Fruit fly (Drosophila melanogaster) whole organism, embryonic: ENCODE data around the gene rgn.

Experiments
- Ada2b ChIP-seq: fragments of 200-800 bp; sonication (Bioruptor generic); IDR thresholded peaks from 2 replicates; pipeline ENCODE4 v1.3.6; 2022; ENCODE audit warnings: missing biosample characterization, missing genetic modification characterization
- Adf1 ChIP-seq: fragments of 200-800 bp; sonication (Bioruptor generic); IDR thresholded peaks from 2 replicates; pipeline ENCODE4 v1.3.6; 2022; ENCODE audit warnings: missing biosample characterization, missing genetic modification characterization
- B-H1 ChIP-seq: fragments of 200-800 bp; sonication (Bioruptor generic); IDR thresholded peaks from 3 replicates; pipeline ENCODE4 v1.3.6; 2022; ENCODE audit warnings: missing biosample characterization, missing genetic modification characterization
- BEAF-32 ChIP-seq: fragments of 200-800 bp; sonication (Bioruptor generic); optimal IDR thresholded peaks from 3 replicates; lab custom pipeline; 2017; ENCODE audit warnings: missing biosample characterization, missing genetic modification characterization, mild to moderate bottlenecking, moderate library complexity, missing genetic modification reagents
- Bgb ChIP-seq: fragments of 200-800 bp; sonication (Bioruptor generic); IDR thresholded peaks from 2 replicates; pipeline ENCODE4 v1.3.6; 2022; ENCODE audit warnings: missing biosample characterization, missing genetic modification characterization; ENCODE audit not compliant: partially characterized antibody
- CG10209 ChIP-seq: fragments of 200-800 bp; sonication (Bioruptor generic); optimal IDR thresholded peaks from 3 replicates; lab custom pipeline; 2017; ENCODE audit warnings: missing biosample characterization, mild to moderate bottlenecking, missing genetic modification characterization, missing genetic modification reagents
- CG11093 ChIP-seq: fragments of 200-800 bp; sonication (Bioruptor generic); IDR thresholded peaks from 3 replicates; pipeline ENCODE4 v1.3.6; 2022; ENCODE audit warnings: missing biosample characterization, missing genetic modification characterization
- CG12071 ChIP-seq: fragments of 200-800 bp; sonication (Bioruptor generic); optimal IDR thresholded peaks from 3 replicates; lab custom pipeline; 2018; ENCODE audit warnings: missing biosample characterization, mild to moderate bottlenecking, missing genetic modification characterization
- CG12104 ChIP-seq: fragments of 200-800 bp; sonication (Bioruptor generic); optimal IDR thresholded peaks from 3 replicates; lab custom pipeline; 2016; ENCODE audit warnings: missing biosample characterization, missing genetic modification characterization
- CG12155 ChIP-seq: fragments of 200-800 bp; sonication (Bioruptor generic); optimal IDR thresholded peaks from 3 replicates; lab custom pipeline; 2016; ENCODE audit warnings: missing biosample characterization, missing genetic modification characterization
- CG15011 ChIP-seq: fragments of 200-800 bp; sonication (Bioruptor generic); optimal IDR thresholded peaks from 3 replicates; lab custom pipeline; 2018; ENCODE audit warnings: missing biosample characterization, mild to moderate bottlenecking, missing genetic modification characterization
- CG15269 ChIP-seq: fragments of 200-800 bp; sonication (Bioruptor generic); optimal IDR thresholded peaks from 2 replicates; lab custom pipeline; 2018; ENCODE audit warnings: missing biosample characterization, mild to moderate bottlenecking, missing genetic modification characterization, moderate library complexity
- CG15479 ChIP-seq: fragments of 200-800 bp; sonication (Bioruptor generic); optimal IDR thresholded peaks from 3 replicates; lab custom pipeline; 2019; ENCODE audit warnings: missing biosample characterization, mild to moderate bottlenecking, missing genetic modification characterization, moderate library complexity
- CG1603 ChIP-seq: fragments of 200-800 bp; sonication (Bioruptor generic); optimal IDR thresholded peaks from 2 replicates; lab custom pipeline; 2019; ENCODE audit warnings: missing biosample characterization, mild to moderate bottlenecking, missing genetic modification characterization, moderate library complexity
- CG17186 ChIP-seq: fragments of 200-800 bp; sonication (Bioruptor generic); optimal IDR thresholded peaks from 3 replicates; lab custom pipeline; 2017; ENCODE audit warnings: missing biosample characterization, missing genetic modification reagents, missing genetic modification characterization
- CG17385 ChIP-seq: fragments of 200-800 bp; sonication (Bioruptor generic); optimal IDR thresholded peaks from 3 replicates; lab custom pipeline; 2018; ENCODE audit warnings: missing biosample characterization, mild to moderate bottlenecking, missing genetic modification characterization
- CG2116 ChIP-seq: fragments of 200-800 bp; sonication (Bioruptor generic); optimal IDR thresholded peaks from 3 replicates; lab custom pipeline; 2018; ENCODE audit warnings: missing biosample characterization, mild to moderate bottlenecking, missing genetic modification characterization
- CG2712 ChIP-seq: fragments of 200-800 bp; optimal IDR thresholded peaks from 3 replicates; lab custom pipeline; 2019; ENCODE audit warnings: missing biosample characterization, mild to moderate bottlenecking, missing genetic modification characterization, moderate library complexity
- CG43689 ChIP-seq: fragments of 200-800 bp; sonication (Bioruptor generic); IDR thresholded peaks from 2 replicates; pipeline ENCODE4 v1.3.6; 2022; ENCODE audit warnings: missing biosample characterization, missing genetic modification characterization
- CG4404 ChIP-seq: fragments of 200-800 bp; sonication (Bioruptor generic); IDR thresholded peaks from 2 replicates; pipeline ENCODE4 v1.3.6; 2022; ENCODE audit warnings: missing biosample characterization, missing genetic modification characterization
- CG5180 ChIP-seq: fragments of 200-800 bp; sonication (Bioruptor generic); optimal IDR thresholded peaks from 3 replicates; lab custom pipeline; 2017; ENCODE audit warnings: missing biosample characterization, missing genetic modification characterization, mild to moderate bottlenecking, moderate library complexity, missing genetic modification reagents
- CG6654 ChIP-seq: fragments of 200-800 bp; sonication (Bioruptor generic); optimal IDR thresholded peaks from 2 replicates; lab custom pipeline; 2017; ENCODE audit warnings: missing biosample characterization, mild to moderate bottlenecking, missing genetic modification characterization
- CG7745 ChIP-seq: fragments of 200-800 bp; sonication (Bioruptor generic); optimal IDR thresholded peaks from 2 replicates; lab custom pipeline; 2018; ENCODE audit warnings: missing biosample characterization, mild to moderate bottlenecking, missing genetic modification characterization, moderate library complexity
- CG8089 ChIP-seq: fragments of 200-800 bp; sonication (Bioruptor generic); optimal IDR thresholded peaks from 3 replicates; lab custom pipeline; 2016; ENCODE audit warnings: missing biosample characterization, missing genetic modification characterization
- CG9609 ChIP-seq: fragments of 200-800 bp; sonication (Bioruptor generic); optimal IDR thresholded peaks from 3 replicates; lab custom pipeline; 2016; ENCODE audit warnings: missing biosample characterization, missing genetic modification characterization
- CG9727 ChIP-seq: fragments of 200-800 bp; sonication (Bioruptor generic); optimal IDR thresholded peaks from 3 replicates; lab custom pipeline; 2017; ENCODE audit warnings: missing biosample characterization, mild to moderate bottlenecking, missing genetic modification characterization
- CG9797 ChIP-seq: fragments of 200-800 bp; sonication (Bioruptor generic); optimal IDR thresholded peaks from 3 replicates; lab custom pipeline; 2018; ENCODE audit warnings: missing biosample characterization, mild to moderate bottlenecking, missing genetic modification characterization
- CoRest ChIP-seq: fragments of 200-800 bp; sonication (Bioruptor generic); optimal IDR thresholded peaks from 3 replicates; lab custom pipeline; 2018; ENCODE audit warnings: missing biosample characterization, mild to moderate bottlenecking, missing genetic modification characterization, moderate library complexity
- Gug ChIP-seq: fragments of 200-800 bp; sonication (Bioruptor generic); IDR thresholded peaks from 4 replicates; pipeline ENCODE4 v1.3.6; 2022; ENCODE audit warnings: missing biosample characterization, missing genetic modification characterization
- HmgZ ChIP-seq: fragments of 200-800 bp; sonication (Bioruptor generic); optimal IDR thresholded peaks from 2 replicates; lab custom pipeline; 2018; ENCODE audit warnings: missing biosample characterization, mild to moderate bottlenecking, missing genetic modification characterization
- Hr78 ChIP-seq, 2 experiments: fragments of 200-800 bp in 1 of 2; fragments of >200 bp in 1 of 2; sonication (Bioruptor generic) in 1 of 2; optimal IDR thresholded peaks; 2 replicates each; lab custom pipeline; 2017 to 2019; ENCODE audit warnings: missing biosample characterization in 2 of 2, missing genetic modification characterization in 2 of 2, mild to moderate bottlenecking in 1 of 2, moderate library complexity in 1 of 2
- MBD-R2 ChIP-seq: fragments of 200-800 bp; sonication (Bioruptor generic); IDR thresholded peaks from 2 replicates; pipeline ENCODE4 v1.3.6; 2022; ENCODE audit warnings: missing biosample characterization, missing genetic modification characterization
- Mrtf ChIP-seq: fragments of 200-800 bp; sonication (Bioruptor generic); IDR thresholded peaks from 3 replicates; pipeline ENCODE4 v1.3.6; 2022; ENCODE audit warnings: missing biosample characterization, missing genetic modification characterization
- Oli ChIP-seq: fragments of 200-800 bp; sonication (Bioruptor generic); optimal IDR thresholded peaks from 2 replicates; lab custom pipeline; 2018; ENCODE audit warnings: missing biosample characterization, mild to moderate bottlenecking, missing genetic modification characterization, moderate library complexity
- YL-1 ChIP-seq: fragments of 200-800 bp; sonication (Bioruptor generic); optimal IDR thresholded peaks from 3 replicates; lab custom pipeline; 2017; ENCODE audit warnings: missing biosample characterization, mild to moderate bottlenecking, missing genetic modification characterization
- ase ChIP-seq: fragments of 200-800 bp; sonication (Bioruptor generic); IDR thresholded peaks from 3 replicates; pipeline ENCODE4 v1.3.6; 2022; ENCODE audit warnings: missing biosample characterization, missing genetic modification characterization
- da ChIP-seq: fragments of 200-800 bp; sonication (Bioruptor generic); optimal IDR thresholded peaks from 2 replicates; lab custom pipeline; 2016; ENCODE audit warnings: missing biosample characterization, missing genetic modification characterization
- eyg ChIP-seq: fragments of 200-800 bp; sonication (Bioruptor generic); optimal IDR thresholded peaks from 3 replicates; lab custom pipeline; 2016; ENCODE audit warnings: missing biosample characterization, missing genetic modification characterization
- ftz-f1 ChIP-seq: fragments of 200-800 bp; sonication (Bioruptor generic); optimal IDR thresholded peaks from 2 replicates; lab custom pipeline; 2016; ENCODE audit warnings: missing biosample characterization, missing genetic modification characterization
- gem ChIP-seq: fragments of 200-800 bp; sonication (Bioruptor generic); optimal IDR thresholded peaks from 2 replicates; lab custom pipeline; 2019; ENCODE audit warnings: missing biosample characterization, mild to moderate bottlenecking, missing genetic modification characterization, moderate library complexity
- mam ChIP-seq: fragments of 200-800 bp; sonication (Bioruptor generic); optimal IDR thresholded peaks from 3 replicates; lab custom pipeline; 2016; ENCODE audit warnings: missing biosample characterization, missing genetic modification characterization
- oc ChIP-seq: fragments of 200-800 bp; sonication (Bioruptor generic); optimal IDR thresholded peaks from 2 replicates; lab custom pipeline; 2018; ENCODE audit warnings: missing biosample characterization, mild to moderate bottlenecking, missing genetic modification characterization, moderate library complexity
- ranshi ChIP-seq: fragments of 200-800 bp; sonication (Bioruptor generic); IDR thresholded peaks from 2 replicates; pipeline ENCODE4 v1.3.6; 2022; ENCODE audit warnings: missing biosample characterization, missing genetic modification characterization
- sens ChIP-seq: fragments of 200-800 bp; sonication (Bioruptor generic); peaks from one replicate; lab custom pipeline; 2016; ENCODE audit warnings: missing biosample characterization, missing genetic modification characterization
- sna ChIP-seq: fragments of 200-800 bp; sonication (Bioruptor generic); IDR thresholded peaks from 2 replicates; pipeline ENCODE4 v1.3.6; 2022; ENCODE audit warnings: missing biosample characterization, missing genetic modification characterization; ENCODE audit not compliant: partially characterized antibody
- sr ChIP-seq: fragments of 200-800 bp; sonication (Bioruptor generic); IDR thresholded peaks from 3 replicates; pipeline ENCODE4 v1.3.6; 2022; ENCODE audit warnings: missing biosample characterization, missing genetic modification characterization
- tll ChIP-seq, 2 experiments: fragments of 200-800 bp in 1 of 2; fragments of >200 bp in 1 of 2; sonication (Bioruptor generic) in 1 of 2; optimal IDR thresholded peaks; 2 replicates each; lab custom pipeline; 2017 to 2019; ENCODE audit warnings: missing biosample characterization in 2 of 2, missing genetic modification characterization in 2 of 2, mild to moderate bottlenecking in 1 of 2, moderate library complexity in 1 of 2
- vfl ChIP-seq: fragments of 200-800 bp; sonication (Bioruptor generic); optimal IDR thresholded peaks from 2 replicates; lab custom pipeline; 2016; ENCODE audit warnings: missing biosample characterization, missing genetic modification characterization
- wor ChIP-seq: fragments of 200-800 bp; sonication (Bioruptor generic); IDR thresholded peaks from 2 replicates; pipeline ENCODE4 v1.3.6; 2022; ENCODE audit warnings: missing biosample characterization, missing genetic modification characterization
- z ChIP-seq: fragments of 200-800 bp; sonication (Bioruptor generic); IDR thresholded peaks from 3 replicates; pipeline ENCODE4 v1.3.6; 2022; ENCODE audit warnings: missing biosample characterization, missing genetic modification characterization

Gene rgn

DNA sequence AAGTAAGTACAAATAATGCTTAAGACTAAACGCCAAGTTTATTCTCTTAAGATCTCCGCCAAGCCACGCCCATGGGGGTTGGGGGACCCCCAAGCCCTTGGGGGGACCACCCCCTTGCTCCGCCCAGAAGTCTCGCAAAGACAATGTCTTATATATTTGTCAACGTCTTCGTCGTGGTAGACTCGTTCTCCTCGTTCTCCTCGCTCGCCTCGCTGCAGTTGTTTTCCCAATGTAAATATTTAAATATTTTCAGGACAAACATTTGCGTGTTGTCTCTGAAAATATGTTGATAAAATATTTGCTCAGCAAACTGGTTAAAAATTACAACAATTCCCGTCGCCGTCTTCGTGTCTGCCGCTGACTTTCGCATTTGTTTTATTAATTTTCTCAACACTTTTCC, 81.9 kb downstream of the rgn start (continued):
- TF ChIP-seq CG15011 (GFP tag; lab: Kevin White, UChicago) (peak; percentile 83), CG9609 (GFP tag; lab: Kevin White, UChicago) (peak; percentile 14), CG2712 (peak; percentile 91), CoRest (tag; lab: Kevin White, UChicago) (peak; percentile 76), Hr78 (GFP tag; optimal IDR thresholded peaks at IDR 0.05; lab: Kevin White, UChicago) (peak in 1 of 2 experiments; percentile 61), z (GFP tag; lab: Robert Waterston, UW) (0 out of 3 replicates have a peak, but pooled peaks have one; percentile 35), CG43689 (GFP tag; lab: Robert Waterston, UW) (no peak), CG6654 (GFP tag; lab: Kevin White, UChicago) (peak; percentile 38), CG9797 (GFP tag; lab: Kevin White, UChicago) (peak; percentile 34), sna (no peak), BEAF-32 (GFP tag; lab: Kevin White, UChicago) (no peak), CG7745 (peak; percentile 91), CG10209 (GFP tag; lab: Kevin White, UChicago) (peak; percentile 85), YL-1 (GFP tag; lab: Kevin White, UChicago) (peak; percentile 61), CG17385 (GFP tag; lab: Kevin White, UChicago) (peak; percentile 22), CG17186 (GFP tag; lab: Kevin White, UChicago) (peak; percentile 63), CG4404 (GFP tag; lab: Robert Waterston, UW) (peak; percentile 68), Oli (tag; lab: Kevin White, UChicago) (peak; percentile 59), Bgb (no peak), CG1603 (tag; lab: Kevin White, UChicago) (peak; percentile 89), da (GFP tag; lab: Kevin White, UChicago) (peak; percentile 50), CG9727 (GFP tag; lab: Kevin White, UChicago) (peak; percentile 94), HmgZ (no peak), vfl (GFP tag; lab: Kevin White, UChicago) (no peak), Gug (GFP tag; lab: Robert Waterston, UW) (no peak), B-H1 (GFP tag; lab: Robert Waterston, UW) (peak; percentile 15; the same call in 1 of the 3 replicates), sr (GFP tag; lab: Robert Waterston, UW) (no peak), CG8089 (GFP tag; lab: Kevin White, UChicago) (peak; percentile 50), CG5180 (GFP tag; lab: Kevin White, UChicago) (peak; percentile 27), ranshi (GFP tag; lab: Robert Waterston, UW) (peak; percentile 23; the same call in 1 of the 2 replicates), Ada2b (GFP tag; lab: Robert Waterston, UW) (no peak), CG11093 (GFP tag; lab: Robert Waterston, UW) (peak; percentile 61; the same call in 1 of the 3 replicates), CG15269 (tag; lab: Kevin White, UChicago) (no peak), gem (tag; lab: Kevin White, UChicago) (peak; percentile 88), CG12104 (peak; percentile 68), mam (no peak), MBD-R2 (GFP tag; lab: Robert Waterston, UW) (no peak), CG2116 (GFP tag; lab: Kevin White, UChicago) (peak; percentile 51), CG12155 (GFP tag; lab: Kevin White, UChicago) (no peak), ase (GFP tag; lab: Robert Waterston, UW) (peak; percentile 27; the same call in 1 of the 3 replicates), Mrtf (GFP tag; lab: Robert Waterston, UW) (no peak), tll (GFP tag; optimal IDR thresholded peaks at IDR 0.05; lab: Kevin White, UChicago) (peak in 1 of 2 experiments; percentile 95), wor (GFP tag; lab: Robert Waterston, UW) (no peak), CG15479 (peak; percentile 91), Adf1 (no peak), CG12071 (GFP tag; lab: Kevin White, UChicago) (peak; percentile 20), sens (GFP tag; lab: Kevin White, UChicago) (peak; percentile 96), eyg (GFP tag; lab: Kevin White, UChicago) (no peak), oc (tag; lab: Kevin White, UChicago) (peak; percentile 70), ftz-f1 (GFP tag; lab: Kevin White, UChicago) (no peak)
